Worm (Caenorhabditis elegans): ENCODE data around the gene malt-1.

ce11 chrII:6958136-6958535 lies 7.0 kb upstream of the malt-1 start:
- TF ChIP-seq nhr-77 (tag; optimal IDR thresholded peaks at IDR 0.05) = no peak
- no peak for TF ChIP-seq spr-1 (tag; optimal IDR thresholded peaks at IDR 0.05)
- no peak for TF ChIP-seq egl-27 (tag; optimal IDR thresholded peaks at IDR 0.05)
- TF ChIP-seq mdt-29 (GFP tag; IDR thresholded peaks at IDR 0.05) = no peak
- no peak for TF ChIP-seq fos-1 (tag; optimal IDR thresholded peaks at IDR 0.05)
- no peak for TF ChIP-seq snpc-4 (tag; optimal IDR thresholded peaks at IDR 0.05)

Data from whole organism, L4 larva.